Worm (Caenorhabditis elegans) whole organism, midembryonic: Measurements from ENCODE around the gene K03H9.3.

Experiments used
- T22C8.4 ChIP-seq: fragments of 200-800 bp; sonication (Bioruptor generic); IDR thresholded peaks from 2 replicates; pipeline ENCODE4 v1.3.6; 2022; ENCODE audit warnings: missing genetic modification characterization, missing compliant biosample characterization
- cog-1 ChIP-seq: sonication (generic microtip); optimal IDR thresholded peaks from 2 replicates; lab custom pipeline; 2016; ENCODE audit warnings: missing genetic modification characterization, missing compliant biosample characterization
- flt-1 ChIP-seq: fragments of 200-800 bp; sonication (Bioruptor generic); IDR thresholded peaks from 2 replicates; pipeline ENCODE4 v1.3.6; 2022; ENCODE audit warnings: missing genetic modification characterization, missing compliant biosample characterization
- klf-2 ChIP-seq: fragments of 200-800 bp; sonication (Bioruptor generic); conservative IDR thresholded peaks from 2 replicates; pipeline ENCODE4 v1.3.6; 2022; ENCODE audit warnings: missing genetic modification reagents, missing genetic modification characterization, missing compliant biosample characterization
- med-1 ChIP-seq: sonication (generic microtip); optimal IDR thresholded peaks from 2 replicates; lab custom pipeline; 2017; ENCODE audit warnings: missing genetic modification characterization, mild to moderate bottlenecking, missing compliant biosample characterization, antibody characterized with exemption, missing genetic modification reagents; ENCODE audit not compliant: insufficient read depth
- ref-1 ChIP-seq: fragments of 200-800 bp; sonication (Bioruptor generic); conservative IDR thresholded peaks from 2 replicates; pipeline ENCODE4 v1.3.6; 2022; ENCODE audit warnings: missing genetic modification reagents, missing genetic modification characterization, missing compliant biosample characterization
- tab-1 ChIP-seq: fragments of 200-800 bp; sonication (Bioruptor generic); IDR thresholded peaks from 2 replicates; pipeline ENCODE4 v1.3.6; 2022; ENCODE audit warnings: missing genetic modification characterization, missing compliant biosample characterization
- ztf-23 ChIP-seq: fragments of 200-800 bp; sonication (Bioruptor generic); IDR thresholded peaks from 2 replicates; pipeline ENCODE4 v1.3.6; 2022; ENCODE audit warnings: missing genetic modification reagents, missing genetic modification characterization, missing compliant biosample characterization
- ztf-29 ChIP-seq: fragments of 200-800 bp; sonication (Bioruptor generic); IDR thresholded peaks from 2 replicates; pipeline ENCODE4 v1.3.6; 2022; ENCODE audit warnings: missing genetic modification reagents, missing genetic modification characterization, missing compliant biosample characterization

The K03H9.3 gene

DNA sequence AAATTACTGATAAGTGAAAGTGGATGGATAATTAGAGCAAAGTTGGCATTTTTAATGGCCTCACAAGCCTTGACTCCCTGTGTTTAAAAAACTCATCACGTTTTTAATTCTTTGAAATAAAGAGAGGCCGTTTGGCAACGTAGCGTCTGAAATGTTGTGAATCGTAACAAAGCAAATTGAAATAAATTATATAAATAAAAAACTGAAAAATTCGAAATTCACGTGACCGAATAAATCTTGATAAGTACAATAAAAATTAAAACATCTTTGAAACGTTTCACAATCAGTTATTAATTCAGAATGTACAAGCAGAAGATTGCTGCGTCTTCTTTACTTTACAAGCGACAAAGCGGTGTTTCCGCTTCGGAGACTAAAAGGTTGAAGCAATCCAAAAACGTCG lies at the start of gene K03H9.3:
Gene K03H9.3 (plus strand): TSS at position 301 of the 400 bp plus-strand sequence.
- TF ChIP-seq med-1 (GFP tag; lab: Kevin White, UChicago) (no peak), ztf-29 (GFP tag; lab: Robert Waterston, UW) (no peak), T22C8.4 (GFP tag; lab: Robert Waterston, UW) (no peak), ref-1 (GFP tag; lab: Robert Waterston, UW) (no peak), flt-1 (GFP tag; lab: Robert Waterston, UW) (no peak), tab-1 (GFP tag; lab: Robert Waterston, UW) (no peak)

DNA sequence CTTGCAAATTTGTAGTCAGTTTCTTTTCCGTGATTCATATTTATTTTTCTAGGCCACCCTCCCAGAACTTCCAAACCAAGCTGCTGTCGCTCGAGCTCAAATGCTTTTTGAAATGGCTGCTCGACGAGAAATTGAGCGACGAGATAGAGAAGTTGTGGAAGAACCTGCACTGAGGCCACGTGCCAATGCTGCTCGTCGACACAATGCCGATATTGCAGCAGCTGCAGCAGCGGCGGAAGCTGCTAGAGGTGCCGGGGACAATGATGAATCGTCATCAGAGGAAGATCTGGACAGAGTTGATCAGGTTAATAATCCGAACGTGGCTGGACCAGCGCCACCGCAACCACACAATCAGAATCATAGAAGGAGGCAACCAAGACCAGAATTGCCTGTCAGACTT lies 49.6 kb upstream of the K03H9.3 start:
- no peak for TF ChIP-seq med-1 (GFP tag; lab: Kevin White, UChicago)
- TF ChIP-seq ztf-29 (GFP tag; lab: Robert Waterston, UW): no peak
- no peak for TF ChIP-seq klf-2 (GFP tag; lab: Robert Waterston, UW)
- TF ChIP-seq tab-1 (GFP tag; lab: Robert Waterston, UW): no peak
- TF ChIP-seq ref-1 (GFP tag; lab: Robert Waterston, UW): no peak
- TF ChIP-seq T22C8.4 (GFP tag; lab: Robert Waterston, UW): no peak
- no peak for TF ChIP-seq flt-1 (GFP tag; lab: Robert Waterston, UW)
- TF ChIP-seq cog-1 (tag; lab: Kevin White, UChicago): no peak
- TF ChIP-seq ztf-23 (GFP tag; lab: Robert Waterston, UW): no peak

ce11 chrII:6374646-6375045 lies 48.3 kb upstream of the K03H9.3 start:
- TF ChIP-seq ztf-29 (GFP tag; lab: Robert Waterston, UW) (no peak), klf-2 (GFP tag; lab: Robert Waterston, UW) (no peak), ref-1 (GFP tag; lab: Robert Waterston, UW) (no peak), cog-1 (tag; lab: Kevin White, UChicago) (no peak), tab-1 (GFP tag; lab: Robert Waterston, UW) (no peak), T22C8.4 (GFP tag; lab: Robert Waterston, UW) (no peak), ztf-23 (GFP tag; lab: Robert Waterston, UW) (no peak), med-1 (GFP tag; lab: Kevin White, UChicago) (no peak), flt-1 (GFP tag; lab: Robert Waterston, UW) (no peak)

ce11 chrII:6376693-6377092 lies 46.2 kb upstream of the K03H9.3 start:
- TF ChIP-seq ztf-23 (GFP tag; lab: Robert Waterston, UW): no peak
- TF ChIP-seq cog-1 (tag; lab: Kevin White, UChicago): no peak
- no peak for TF ChIP-seq T22C8.4 (GFP tag; lab: Robert Waterston, UW)
- no peak for TF ChIP-seq ztf-29 (GFP tag; lab: Robert Waterston, UW)
- TF ChIP-seq klf-2 (GFP tag; lab: Robert Waterston, UW): no peak
- no peak for TF ChIP-seq flt-1 (GFP tag; lab: Robert Waterston, UW)
- no peak for TF ChIP-seq tab-1 (GFP tag; lab: Robert Waterston, UW)
- no peak for TF ChIP-seq med-1 (GFP tag; lab: Kevin White, UChicago)
- no peak for TF ChIP-seq ref-1 (GFP tag; lab: Robert Waterston, UW)

DNA sequence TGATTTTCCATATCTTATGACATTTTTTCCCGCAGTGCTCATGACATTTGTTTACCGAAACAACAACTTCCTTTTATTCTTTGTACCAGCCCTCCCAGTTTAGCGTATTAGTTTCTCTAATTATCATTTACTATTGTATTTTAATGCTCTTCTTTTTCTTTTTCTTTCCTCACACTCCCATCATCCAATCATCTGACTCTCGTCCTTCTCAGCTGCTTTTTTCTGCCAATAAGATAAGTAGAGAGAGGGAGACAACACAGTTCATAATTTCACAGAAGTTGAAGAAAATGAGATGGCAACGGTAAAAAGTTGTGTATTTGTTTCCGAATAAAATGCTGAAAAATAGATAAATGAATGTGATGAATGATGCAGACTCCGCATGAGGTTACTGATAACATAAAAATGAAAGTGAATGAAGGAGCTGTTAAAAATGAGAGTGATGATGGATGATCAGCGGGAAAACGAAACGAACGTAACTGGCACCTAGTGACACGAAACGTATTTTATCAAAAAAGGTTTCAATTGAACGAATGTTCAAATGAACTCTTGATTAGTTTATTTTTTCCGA lies 45.4 kb upstream of the K03H9.3 start:
- no peak for TF ChIP-seq T22C8.4 (GFP tag; lab: Robert Waterston, UW)
- no peak for TF ChIP-seq ref-1 (GFP tag; lab: Robert Waterston, UW)
- no peak for TF ChIP-seq cog-1 (tag; lab: Kevin White, UChicago)
- TF ChIP-seq ztf-29 (GFP tag; lab: Robert Waterston, UW): no peak

DNA sequence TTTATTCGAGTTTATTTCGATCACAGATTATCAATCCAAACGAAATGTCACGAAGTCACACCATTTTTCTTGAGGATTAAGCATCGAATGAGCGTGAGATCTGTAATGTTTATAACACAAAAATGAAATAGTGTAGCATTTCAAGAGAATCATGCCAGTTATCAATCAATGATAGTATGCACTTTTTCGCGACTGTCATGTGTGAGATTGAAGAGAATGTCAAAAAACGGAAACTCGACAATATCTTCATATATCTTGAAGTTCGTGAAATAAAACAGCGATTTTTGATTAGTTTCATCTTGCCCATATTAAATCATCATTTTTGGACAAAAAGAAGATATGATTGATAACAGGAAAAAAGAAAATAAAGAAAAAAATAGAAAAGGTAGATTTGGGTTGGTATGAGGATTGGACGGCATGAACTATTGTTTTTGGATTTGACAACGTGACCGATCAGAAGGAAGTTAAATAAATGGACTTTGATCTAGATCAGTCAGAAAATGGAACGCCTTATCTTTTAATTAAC lies 43.8 kb upstream of the K03H9.3 start:
- TF ChIP-seq flt-1 (GFP tag; lab: Robert Waterston, UW) (no peak), ref-1 (GFP tag; lab: Robert Waterston, UW) (no peak), tab-1 (GFP tag; lab: Robert Waterston, UW) (no peak), ztf-29 (GFP tag; lab: Robert Waterston, UW) (no peak), klf-2 (GFP tag; lab: Robert Waterston, UW) (no peak), cog-1 (tag; lab: Kevin White, UChicago) (no peak), ztf-23 (GFP tag; lab: Robert Waterston, UW) (no peak), med-1 (GFP tag; lab: Kevin White, UChicago) (no peak), T22C8.4 (GFP tag; lab: Robert Waterston, UW) (no peak)

DNA sequence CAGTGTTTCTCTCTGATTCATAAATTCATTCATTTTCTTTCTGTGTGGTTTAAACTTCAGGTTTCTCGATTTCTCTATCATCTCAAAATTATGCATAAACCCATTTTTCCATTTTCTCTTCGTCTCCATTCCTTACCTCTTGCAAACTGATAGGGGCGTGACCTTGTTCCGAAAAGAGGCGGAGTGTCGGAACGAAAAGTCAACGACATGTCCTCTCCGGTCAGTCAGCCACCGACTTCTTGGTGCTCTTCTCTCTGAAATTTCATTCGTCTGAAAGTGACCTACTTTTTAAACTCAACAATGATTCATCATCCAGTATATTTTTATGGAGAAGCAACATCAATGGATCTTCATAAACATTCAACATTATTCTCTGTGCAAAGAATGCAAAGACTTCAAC lies 42.0 kb upstream of the K03H9.3 start, which contains the start of gene F58F12.12:
Gene F58F12.12 (plus strand): TSS at position 301 of the 400 bp plus-strand sequence.
- no peak for TF ChIP-seq cog-1 (tag; lab: Kevin White, UChicago)
- no peak for TF ChIP-seq med-1 (GFP tag; lab: Kevin White, UChicago)
- no peak for TF ChIP-seq ref-1 (GFP tag; lab: Robert Waterston, UW)
- TF ChIP-seq T22C8.4 (GFP tag; lab: Robert Waterston, UW): no peak
- TF ChIP-seq tab-1 (GFP tag; lab: Robert Waterston, UW): no peak
- no peak for TF ChIP-seq flt-1 (GFP tag; lab: Robert Waterston, UW)
- no peak for TF ChIP-seq ztf-23 (GFP tag; lab: Robert Waterston, UW)
- no peak for TF ChIP-seq ztf-29 (GFP tag; lab: Robert Waterston, UW)
- TF ChIP-seq klf-2 (GFP tag; lab: Robert Waterston, UW): no peak

ce11 chrII:6383183-6383695 lies 39.7 kb upstream of the K03H9.3 start, which contains the start of gene F58F12.1:
F58F12.1 (plus strand) TSS chrII:6383645.
- TF ChIP-seq ref-1 (GFP tag; lab: Robert Waterston, UW) (no peak), flt-1 (GFP tag; lab: Robert Waterston, UW) (peak; percentile 47; the same call in 1 of the 2 replicates)

- TF ChIP-seq ztf-29 (GFP tag; lab: Robert Waterston, UW) (no peak), cog-1 (tag; lab: Kevin White, UChicago) (no peak), tab-1 (GFP tag; lab: Robert Waterston, UW) (no peak), klf-2 (GFP tag; lab: Robert Waterston, UW) (no peak), med-1 (GFP tag; lab: Kevin White, UChicago) (no peak), ref-1 (GFP tag; lab: Robert Waterston, UW) (no peak), flt-1 (GFP tag; lab: Robert Waterston, UW) (no peak), T22C8.4 (GFP tag; lab: Robert Waterston, UW) (no peak), ztf-23 (GFP tag; lab: Robert Waterston, UW) (no peak)
Measured at ce11 chrII:6386467-6386866, 36.4 kb upstream of the K03H9.3 start, which contains the start of gene F58F12.4. F58F12.4 (plus strand) TSS chrII:6386767.
